Worm (Caenorhabditis elegans): Measurements from ENCODE around the gene papl-1.

The papl-1 gene

DNA sequence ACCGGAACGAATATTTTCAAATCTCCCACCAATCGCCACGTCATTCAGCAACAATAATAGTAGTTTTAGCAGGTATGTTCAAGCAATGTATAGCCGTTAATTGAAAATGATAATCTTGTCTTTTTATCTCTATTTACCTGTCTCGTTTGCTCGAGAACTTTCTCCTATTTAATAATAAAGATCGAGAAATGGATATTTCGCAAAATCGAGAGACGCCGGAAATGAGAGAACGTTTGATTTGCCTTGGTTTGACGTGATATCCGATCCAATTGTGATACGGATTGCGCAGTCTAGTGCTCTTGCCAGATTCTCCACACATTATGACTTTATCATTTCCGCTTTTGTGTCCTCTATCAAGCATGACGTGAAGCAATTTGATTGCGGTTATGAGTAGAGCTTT is 14.3 kb upstream of the papl-1 start:
- TF ChIP-seq dao-5 (tag; optimal IDR thresholded peaks at IDR 0.05) (no peak), W03F9.2 (tag; optimal IDR thresholded peaks at IDR 0.05) (no peak), him-1 (tag; optimal IDR thresholded peaks at IDR 0.05) (no peak)

DNA sequence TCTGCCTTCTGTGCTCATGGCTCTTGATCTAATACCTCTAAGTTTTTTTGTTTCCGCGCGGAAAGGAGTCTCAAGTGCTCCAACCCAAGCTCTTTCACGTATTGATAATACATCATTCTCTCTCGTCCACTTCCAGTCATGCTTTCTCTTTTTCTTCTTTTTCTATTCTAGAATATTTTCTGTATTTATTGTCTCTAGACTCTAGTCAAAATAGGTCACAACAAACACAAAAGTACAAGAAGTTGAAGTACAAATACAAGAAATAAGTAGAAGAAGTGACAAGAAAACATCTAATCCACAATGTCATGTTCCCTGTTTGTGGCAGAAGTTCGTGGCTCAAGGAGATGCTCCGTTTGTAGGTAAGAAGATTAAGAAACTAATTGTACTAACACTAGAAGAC is 13.7 kb upstream of the papl-1 start, which contains the start of gene ZC455.1:
Gene ZC455.1 (plus strand): TSS at position 301 of the 400 bp plus-strand sequence.
- no peak for TF ChIP-seq W03F9.2 (tag; optimal IDR thresholded peaks at IDR 0.05)
- no peak for TF ChIP-seq him-1 (tag; optimal IDR thresholded peaks at IDR 0.05)
- TF ChIP-seq dao-5 (tag; optimal IDR thresholded peaks at IDR 0.05): no peak

DNA sequence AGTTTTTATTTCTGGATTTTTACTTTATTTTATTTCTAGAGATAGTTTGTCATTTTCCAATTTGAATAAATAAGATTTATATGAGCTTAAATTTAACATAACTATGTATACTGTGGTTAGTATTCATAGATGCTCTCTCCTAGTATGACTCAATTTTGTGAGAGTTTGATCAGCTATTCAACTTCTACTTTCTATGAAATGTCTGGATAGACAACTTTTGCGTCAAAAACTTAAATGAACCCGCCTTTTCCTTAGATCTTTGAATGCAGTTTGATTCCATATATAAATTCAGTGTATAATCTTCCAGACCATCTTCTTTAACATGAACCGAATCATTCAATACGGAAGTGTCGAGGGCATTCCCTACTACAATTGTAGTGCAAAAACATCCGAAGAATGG is 9.4 kb upstream of the papl-1 start, which contains the start of gene srt-43:
Gene srt-43 (plus strand): TSS at position 301 of the 400 bp plus-strand sequence.
- no peak for TF ChIP-seq him-1 (tag; optimal IDR thresholded peaks at IDR 0.05)
- no peak for TF ChIP-seq dao-5 (tag; optimal IDR thresholded peaks at IDR 0.05)
- TF ChIP-seq W03F9.2 (tag; optimal IDR thresholded peaks at IDR 0.05): no peak

DNA sequence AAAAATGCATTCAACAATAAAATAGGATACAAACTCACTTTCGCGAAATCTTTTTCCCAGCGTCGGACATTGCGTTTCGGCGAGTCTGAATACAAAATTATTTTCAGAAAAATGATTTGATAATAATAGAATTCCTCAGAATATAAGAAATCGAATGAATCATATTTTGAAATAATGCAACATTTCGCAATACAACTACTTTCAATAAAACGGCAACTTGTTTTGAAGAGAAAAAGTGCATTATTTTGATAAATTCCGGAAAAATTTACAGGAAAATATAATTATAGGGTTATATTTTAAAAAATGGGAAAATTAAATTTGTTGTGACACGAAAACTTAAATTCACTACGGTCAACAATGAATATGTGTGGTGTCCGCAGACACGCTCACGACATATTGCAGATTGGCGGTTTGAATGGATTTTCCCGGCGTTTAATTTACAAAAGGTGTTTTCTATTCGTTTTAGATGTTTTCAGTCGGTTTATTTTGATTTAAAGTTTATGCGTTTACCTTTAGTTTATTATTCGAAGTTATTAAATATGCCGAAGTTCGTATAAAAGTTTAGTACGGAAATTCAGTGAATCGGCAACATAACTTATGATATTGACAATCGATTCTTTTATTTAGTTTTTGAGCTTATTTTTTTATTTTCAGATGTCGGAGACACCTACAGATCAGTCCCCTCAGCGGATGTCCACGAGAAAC is 3.9 kb upstream of the papl-1 start, which contains the start of the genes abcf-1 and scc-3:
Gene abcf-1 (minus strand): TSS at position 85 of the 705 bp plus-strand sequence.
Gene scc-3 (plus strand): TSS at position 655 of the 705 bp plus-strand sequence.
- TF ChIP-seq him-1 (tag; optimal IDR thresholded peaks at IDR 0.05): no peak
- no peak for TF ChIP-seq dao-5 (tag; optimal IDR thresholded peaks at IDR 0.05)
- peak; percentile 11 for TF ChIP-seq W03F9.2 (tag; optimal IDR thresholded peaks at IDR 0.05)

DNA sequence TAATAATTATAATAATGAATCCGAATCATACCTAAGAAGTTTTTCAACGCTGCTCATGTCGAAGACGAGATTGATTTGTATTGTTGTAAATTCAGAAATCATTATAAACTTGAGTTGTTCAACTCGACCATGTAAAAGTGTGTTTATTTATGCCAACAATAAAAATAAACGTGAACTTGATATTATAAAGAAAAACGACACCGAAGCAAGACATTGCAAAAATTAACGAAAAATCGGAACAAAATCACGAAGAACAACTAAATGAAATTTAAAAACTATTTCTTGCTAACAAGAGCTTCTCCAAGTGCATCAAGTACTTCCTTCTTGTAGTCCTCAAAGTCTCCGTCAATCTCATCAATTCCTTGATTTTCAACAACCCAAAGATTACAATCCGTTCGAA is 1.4 kb upstream of the papl-1 start, which contains the start of gene F18E2.15:
Gene F18E2.15 (minus strand): TSS at position 101 of the 400 bp plus-strand sequence.
- TF ChIP-seq him-1 (tag; optimal IDR thresholded peaks at IDR 0.05): no peak
- TF ChIP-seq W03F9.2 (tag; optimal IDR thresholded peaks at IDR 0.05): no peak
- no peak for TF ChIP-seq dao-5 (tag; optimal IDR thresholded peaks at IDR 0.05)

DNA sequence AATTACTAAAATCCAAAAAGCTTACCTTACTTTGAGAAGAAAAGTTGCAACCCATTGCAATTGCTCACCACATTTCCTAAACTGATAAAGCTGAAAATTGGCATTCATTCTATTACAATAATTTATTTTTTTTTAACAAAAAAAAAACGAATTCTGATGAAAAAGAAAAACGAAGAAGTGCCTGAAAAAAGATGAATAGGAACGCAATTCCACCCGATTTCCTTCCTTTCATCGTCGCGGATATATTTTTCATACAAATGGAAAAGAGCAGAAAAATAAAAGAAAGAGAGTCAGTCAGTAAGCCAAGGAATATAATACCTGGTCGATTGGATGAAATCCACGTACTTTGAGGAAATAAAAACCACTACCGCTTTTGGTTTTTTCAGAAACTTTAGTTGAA is 4.7 kb downstream of the papl-1 start, which contains the start of gene gpa-13:
Gene gpa-13 (minus strand): TSS at position 101 of the 400 bp plus-strand sequence.
- TF ChIP-seq dao-5 (tag; optimal IDR thresholded peaks at IDR 0.05): no peak

- TF ChIP-seq him-1 (tag; optimal IDR thresholded peaks at IDR 0.05) (no peak), W03F9.2 (tag; optimal IDR thresholded peaks at IDR 0.05) (no peak), dao-5 (tag; optimal IDR thresholded peaks at IDR 0.05) (no peak)
Observed at ce11 chrV:12752407-12752806, 7.2 kb downstream of the papl-1 start, which contains the start of gene C15C8.8. Gene C15C8.8 (minus strand): TSS chrV:12752507.

- TF ChIP-seq W03F9.2 (tag; optimal IDR thresholded peaks at IDR 0.05): no peak
- no peak for TF ChIP-seq dao-5 (tag; optimal IDR thresholded peaks at IDR 0.05)
- TF ChIP-seq him-1 (tag; optimal IDR thresholded peaks at IDR 0.05): no peak
Observed at ce11 chrV:12751495-12752050, 8.0 kb downstream of the papl-1 start, which contains the start of gene C15C8.6. Gene C15C8.6 (minus strand): TSS chrV:12751545.

DNA sequence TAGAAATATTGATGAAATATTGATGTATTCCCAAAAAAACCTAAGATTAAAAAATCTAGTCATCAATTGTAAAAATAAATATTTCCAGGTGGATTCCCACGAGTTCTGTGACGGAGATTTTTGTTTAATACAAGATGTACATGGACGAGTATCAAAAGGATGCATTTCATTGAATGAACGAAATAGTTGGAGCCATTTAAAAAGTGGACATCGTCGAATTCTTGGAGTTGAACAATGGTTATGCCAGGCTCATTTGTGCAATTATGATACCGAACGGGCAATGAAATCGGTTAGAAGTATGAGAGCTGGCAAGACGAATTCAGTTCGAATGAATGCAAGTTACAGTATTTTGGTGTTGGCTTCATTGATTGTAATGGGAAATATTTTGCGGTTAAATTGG is 10.0 kb downstream of the papl-1 start:
- TF ChIP-seq W03F9.2 (tag; optimal IDR thresholded peaks at IDR 0.05): no peak

- TF ChIP-seq dao-5 (tag; optimal IDR thresholded peaks at IDR 0.05) (no peak), W03F9.2 (tag; optimal IDR thresholded peaks at IDR 0.05) (no peak), him-1 (tag; optimal IDR thresholded peaks at IDR 0.05) (no peak)
Observed at ce11 chrV:12747856-12748255, 11.7 kb downstream of the papl-1 start, which contains the start of gene C15C8.5. Gene C15C8.5 (plus strand): TSS chrV:12748007.

- no peak for TF ChIP-seq W03F9.2 (tag; optimal IDR thresholded peaks at IDR 0.05)
- no peak for TF ChIP-seq him-1 (tag; optimal IDR thresholded peaks at IDR 0.05)
- TF ChIP-seq dao-5 (tag; optimal IDR thresholded peaks at IDR 0.05): no peak
Observed at ce11 chrV:12747431-12747830, 12.1 kb downstream of the papl-1 start, which contains the start of gene C15C8.4. Gene C15C8.4 (minus strand): TSS chrV:12747463.

- TF ChIP-seq him-1 (tag; optimal IDR thresholded peaks at IDR 0.05) (no peak), dao-5 (tag; optimal IDR thresholded peaks at IDR 0.05) (no peak), W03F9.2 (tag; optimal IDR thresholded peaks at IDR 0.05) (no peak)
Observed at ce11 chrV:12744979-12745378, 14.6 kb downstream of the papl-1 start, which contains the start of gene C15C8.7. Gene C15C8.7 (minus strand): TSS chrV:12745050.

DNA sequence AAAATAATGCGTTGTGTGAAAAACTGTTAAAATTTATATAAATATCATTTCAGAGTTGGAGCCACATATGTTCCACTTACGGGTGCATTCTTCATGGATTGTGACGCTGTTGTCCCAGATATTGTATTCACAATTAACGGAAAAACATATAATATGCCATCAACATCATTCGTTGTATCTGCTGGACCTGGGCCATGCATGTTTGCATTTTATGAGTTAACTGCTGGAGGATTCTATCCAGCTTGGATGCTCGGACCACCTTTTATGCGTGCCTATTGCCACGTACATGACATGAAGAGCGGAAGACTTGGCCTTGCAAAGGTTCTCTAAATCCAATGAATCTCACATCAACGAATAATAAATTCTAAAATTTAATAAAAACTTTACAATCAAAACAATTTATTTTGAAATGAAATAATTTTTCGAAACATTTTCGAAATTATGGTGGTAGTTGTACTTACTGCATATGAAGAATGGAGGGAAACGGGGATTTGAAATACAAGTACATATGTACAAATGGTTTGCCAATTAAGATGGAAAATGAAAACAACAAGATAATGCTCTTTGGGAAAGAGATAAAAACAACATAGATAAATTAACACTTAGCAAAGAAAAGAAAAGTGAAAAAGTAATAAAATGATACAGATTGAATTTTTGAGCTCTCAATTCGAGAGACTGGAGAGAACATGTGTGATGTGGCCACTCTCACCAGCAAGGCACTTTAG is 15.6 kb downstream of the papl-1 start:
- TF ChIP-seq him-1 (tag; optimal IDR thresholded peaks at IDR 0.05) (no peak), dao-5 (tag; optimal IDR thresholded peaks at IDR 0.05) (no peak), W03F9.2 (tag; optimal IDR thresholded peaks at IDR 0.05) (no peak)

Data from whole organism, L4/young adult.